Fruit fly (Drosophila melanogaster) whole organism: Measurements from ENCODE around the gene CG4477.

Experiments
- EcR ChIP-seq, 2 experiments: fragments of >200 bp; optimal IDR thresholded peaks; 2 replicates each; lab custom pipeline; 2017; ENCODE audit warnings: missing biosample characterization in 2 of 2, missing genetic modification characterization in 2 of 2, missing genetic modification reagents in 2 of 2
- pan ChIP-seq: fragments of >200 bp; optimal IDR thresholded peaks from 2 replicates; lab custom pipeline; 2017
- psq ChIP-seq: fragments of >200 bp; optimal IDR thresholded peaks from 2 replicates; lab custom pipeline; 2017
- usp ChIP-seq: fragments of >200 bp; optimal IDR thresholded peaks from 2 replicates; lab custom pipeline; 2017; ENCODE audit warnings: missing biosample characterization, missing genetic modification characterization, mixed read lengths

dm6 chr3L:9211302-9211930 is 38.6 kb upstream of the CG4477 start, which contains the start of gene CG4476:
- TF ChIP-seq usp (GFP tag; lab: Kevin White, UChicago) (no peak), psq (lab: Kevin White, UChicago) (no peak), pan (lab: Kevin White, UChicago) (no peak), EcR (GFP tag; optimal IDR thresholded peaks at IDR 0.05; lab: Kevin White, UChicago) (no peak)
